Fruit fly (Drosophila melanogaster): ENCODE measurements around the gene Rcd-1.
A peak's percentile ranks its signal among the peaks of the same experiment; 100 is the strongest.

Gene Rcd-1

DNA sequence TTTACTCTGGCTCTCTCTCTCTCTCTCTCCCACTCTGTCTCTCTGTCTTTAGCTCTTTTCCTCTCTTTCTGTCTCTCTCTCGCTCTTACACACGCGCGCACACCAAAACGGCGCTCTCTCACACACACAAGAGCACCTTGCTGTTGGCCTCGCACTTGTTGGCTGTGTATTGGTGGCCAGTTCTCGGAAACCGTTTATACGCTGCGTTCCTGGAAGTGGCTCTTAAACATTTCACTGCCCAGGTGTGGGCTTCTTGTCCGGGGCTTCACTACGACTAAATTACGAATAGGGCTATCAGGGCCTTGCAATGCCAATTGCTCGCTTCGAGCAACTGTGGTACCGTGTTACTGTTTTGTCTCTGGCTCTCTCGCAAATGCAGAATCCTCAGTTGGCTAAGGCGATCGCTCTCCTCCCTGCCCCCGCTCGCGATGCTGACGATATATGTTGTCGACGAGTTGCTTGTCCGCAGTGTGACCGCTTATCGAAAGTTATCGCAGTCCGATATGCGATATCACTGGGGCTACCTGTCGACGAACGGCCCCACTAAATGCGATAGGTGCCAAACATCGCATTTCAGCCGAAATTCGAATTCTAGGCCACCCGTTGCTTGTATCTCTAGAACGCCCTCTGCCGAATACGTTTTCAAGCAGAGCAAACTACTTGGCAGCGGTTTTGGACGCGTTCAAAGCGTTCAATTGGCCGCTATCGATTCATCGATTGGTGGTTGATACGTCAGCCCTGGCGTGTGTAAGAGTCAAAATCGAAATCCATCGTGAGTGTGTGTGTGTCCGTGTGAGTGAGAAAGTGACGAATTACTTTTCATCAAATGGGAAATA is 44.7 kb downstream of the Rcd-1 start, which contains the start of the genes dome and Ubqn (continued):
- TF ChIP-seq CG31365 (tag; optimal IDR thresholded peaks at IDR 0.05) (no peak), CG10979 (tag; optimal IDR thresholded peaks at IDR 0.05) (no peak), ATbp (GFP tag; optimal IDR thresholded peaks at IDR 0.05) (no peak), Myb (GFP tag; optimal IDR thresholded peaks at IDR 0.05) (peak; percentile 68), Sox102F (GFP tag; optimal IDR thresholded peaks at IDR 0.05) (no peak), nau (GFP tag; optimal IDR thresholded peaks at IDR 0.05) (no peak), CG12071 (GFP tag; optimal IDR thresholded peaks at IDR 0.05) (peak; percentile 49), CG11696 (GFP tag; IDR thresholded peaks at IDR 0.05) (no peak), disco-r (GFP tag; optimal IDR thresholded peaks at IDR 0.05) (no peak), lola (GFP tag; optimal IDR thresholded peaks at IDR 0.05) (no peak), CG11560 (tag; IDR thresholded peaks at IDR 0.05) (no peak), Oli (tag; optimal IDR thresholded peaks at IDR 0.05) (no peak), fru (optimal IDR thresholded peaks at IDR 0.05) (no peak), CG7839 (tag; optimal IDR thresholded peaks at IDR 0.05) (no peak), onecut (GFP tag; IDR thresholded peaks at IDR 0.05) (no peak; the same call in 1 of the 2 replicates), al (GFP tag; IDR thresholded peaks at IDR 0.05) (no peak), CG7271 (tag; optimal IDR thresholded peaks at IDR 0.05) (no peak), dan (GFP tag; IDR thresholded peaks at IDR 0.05) (no peak), gfzf (GFP tag; optimal IDR thresholded peaks at IDR 0.05) (peak; percentile 74), HLH3B (GFP tag; IDR thresholded peaks at IDR 0.05) (no peak), Antp (GFP tag; optimal IDR thresholded peaks at IDR 0.05) (no peak), Bgb (GFP tag; IDR thresholded peaks at IDR 0.05; ENCODE audit: partially characterized antibody) (peak; percentile 88), Mrtf (GFP tag; IDR thresholded peaks at IDR 0.05) (no peak), NK7.1 (GFP tag; optimal IDR thresholded peaks at IDR 0.05) (no peak), Stat92E (GFP tag; optimal IDR thresholded peaks at IDR 0.05) (peak in 2 of 3 experiments; percentile 41 to 100), dati (GFP tag; IDR thresholded peaks at IDR 0.05) (no peak), CG17186 (GFP tag; optimal IDR thresholded peaks at IDR 0.05) (peak; percentile 83), Sin3A (optimal IDR thresholded peaks at IDR 0.05) (peak; percentile 100), shn (GFP tag; optimal IDR thresholded peaks at IDR 0.05) (no peak), ems (GFP tag; optimal IDR thresholded peaks at IDR 0.05) (no peak), CG14710 (tag; optimal IDR thresholded peaks at IDR 0.05) (peak; percentile 76), Doc2 (GFP tag; IDR thresholded peaks at IDR 0.05) (no peak), twi (tag; optimal IDR thresholded peaks at IDR 0.05) (no peak), Kr (GFP tag; optimal IDR thresholded peaks at IDR 0.05) (no peak), CG7963 (GFP tag; IDR thresholded peaks at IDR 0.05; ENCODE audit: partially characterized antibody) (peak; percentile 85), Dfd (GFP tag; optimal IDR thresholded peaks at IDR 0.05) (no peak), CG4424 (GFP tag; optimal IDR thresholded peaks at IDR 0.05) (peak; percentile 24), Lpt (GFP tag; optimal IDR thresholded peaks at IDR 0.05) (no peak), CG18619 (GFP tag; optimal IDR thresholded peaks at IDR 0.05) (no peak), CG15514 (GFP tag; optimal IDR thresholded peaks at IDR 0.05) (peak; percentile 60), crol (GFP tag; IDR thresholded peaks at IDR 0.05) (peak; percentile 92), mld (GFP tag; IDR thresholded peaks at IDR 0.05; ENCODE audit: partially characterized antibody) (peak; percentile 68; the same call in 2 of the 3 replicates), Ets97D (GFP tag; optimal IDR thresholded peaks at IDR 0.05) (peak; percentile 68), CG6813 (GFP tag; optimal IDR thresholded peaks at IDR 0.05) (no peak), fd3F (GFP tag; optimal IDR thresholded peaks at IDR 0.05) (no peak), Gug (GFP tag; IDR thresholded peaks at IDR 0.05) (no peak), rib (GFP tag; IDR thresholded peaks at IDR 0.05) (no peak), Asciz (GFP tag; optimal IDR thresholded peaks at IDR 0.05) (no peak), row (GFP tag; IDR thresholded peaks at IDR 0.05) (peak; percentile 56), peb (GFP tag; IDR thresholded peaks at IDR 0.05) (no peak)

Data from whole organism, embryonic.